Worm (Caenorhabditis elegans) whole organism, midembryonic: Measurements from ENCODE around the gene lgc-10.

Source experiments
- T22C8.4 ChIP-seq: fragments of 200-800 bp; sonication (Bioruptor generic); IDR thresholded peaks from 2 replicates; pipeline ENCODE4 v1.3.6; 2022; ENCODE audit warnings: missing genetic modification characterization, missing compliant biosample characterization
- cog-1 ChIP-seq: sonication (generic microtip); optimal IDR thresholded peaks from 2 replicates; lab custom pipeline; 2016; ENCODE audit warnings: missing genetic modification characterization, missing compliant biosample characterization
- flt-1 ChIP-seq: fragments of 200-800 bp; sonication (Bioruptor generic); IDR thresholded peaks from 2 replicates; pipeline ENCODE4 v1.3.6; 2022; ENCODE audit warnings: missing genetic modification characterization, missing compliant biosample characterization
- klf-2 ChIP-seq: fragments of 200-800 bp; sonication (Bioruptor generic); conservative IDR thresholded peaks from 2 replicates; pipeline ENCODE4 v1.3.6; 2022; ENCODE audit warnings: missing genetic modification reagents, missing genetic modification characterization, missing compliant biosample characterization
- med-1 ChIP-seq: sonication (generic microtip); optimal IDR thresholded peaks from 2 replicates; lab custom pipeline; 2017; ENCODE audit warnings: missing genetic modification characterization, mild to moderate bottlenecking, missing compliant biosample characterization, antibody characterized with exemption, missing genetic modification reagents; ENCODE audit not compliant: insufficient read depth
- ref-1 ChIP-seq: fragments of 200-800 bp; sonication (Bioruptor generic); conservative IDR thresholded peaks from 2 replicates; pipeline ENCODE4 v1.3.6; 2022; ENCODE audit warnings: missing genetic modification reagents, missing genetic modification characterization, missing compliant biosample characterization
- tab-1 ChIP-seq: fragments of 200-800 bp; sonication (Bioruptor generic); IDR thresholded peaks from 2 replicates; pipeline ENCODE4 v1.3.6; 2022; ENCODE audit warnings: missing genetic modification characterization, missing compliant biosample characterization
- ztf-23 ChIP-seq: fragments of 200-800 bp; sonication (Bioruptor generic); IDR thresholded peaks from 2 replicates; pipeline ENCODE4 v1.3.6; 2022; ENCODE audit warnings: missing genetic modification reagents, missing genetic modification characterization, missing compliant biosample characterization
- ztf-29 ChIP-seq: fragments of 200-800 bp; sonication (Bioruptor generic); IDR thresholded peaks from 2 replicates; pipeline ENCODE4 v1.3.6; 2022; ENCODE audit warnings: missing genetic modification reagents, missing genetic modification characterization, missing compliant biosample characterization

- TF ChIP-seq ztf-29 (GFP tag; lab: Robert Waterston, UW) (no peak), ztf-23 (GFP tag; lab: Robert Waterston, UW) (no peak), flt-1 (GFP tag; lab: Robert Waterston, UW) (no peak), ref-1 (GFP tag; lab: Robert Waterston, UW) (no peak), cog-1 (no peak), tab-1 (GFP tag; lab: Robert Waterston, UW) (no peak), med-1 (no peak), T22C8.4 (GFP tag; lab: Robert Waterston, UW) (no peak), klf-2 (GFP tag; lab: Robert Waterston, UW) (no peak)
Measured at ce11 chrIV:6502725-6503124, 45.4 kb upstream of the lgc-10 start.
